Fruit fly (Drosophila melanogaster) whole organism, embryonic: Measurements from ENCODE around the gene dlg1.

Source experiments
- Ada2b ChIP-seq: fragments of 200-800 bp; sonication (Bioruptor generic); IDR thresholded peaks from 2 replicates; pipeline ENCODE4 v1.3.6; 2022; ENCODE audit warnings: missing biosample characterization, missing genetic modification characterization
- Adf1 ChIP-seq: fragments of 200-800 bp; sonication (Bioruptor generic); IDR thresholded peaks from 2 replicates; pipeline ENCODE4 v1.3.6; 2022; ENCODE audit warnings: missing biosample characterization, missing genetic modification characterization
- Aef1 ChIP-seq: fragments of 200-800 bp; sonication (Bioruptor generic); IDR thresholded peaks from 3 replicates; pipeline ENCODE4 v1.3.6; 2022; ENCODE audit warnings: missing biosample characterization, missing genetic modification characterization
- C15 ChIP-seq: fragments of 200-800 bp; sonication (Bioruptor generic); IDR thresholded peaks from 3 replicates; pipeline ENCODE4 v1.3.6; 2022; ENCODE audit warnings: missing biosample characterization, missing genetic modification characterization
- CG10147 ChIP-seq: fragments of 200-800 bp; sonication (Bioruptor generic); optimal IDR thresholded peaks from 2 replicates; lab custom pipeline; 2019; ENCODE audit warnings: missing biosample characterization, mild to moderate bottlenecking, missing genetic modification characterization, moderate library complexity
- CG12744 ChIP-seq: fragments of 200-800 bp; sonication (Bioruptor generic); optimal IDR thresholded peaks from 2 replicates; lab custom pipeline; 2016; ENCODE audit warnings: missing biosample characterization, missing genetic modification characterization
- CG13894 ChIP-seq: fragments of 200-800 bp; sonication (Bioruptor generic); optimal IDR thresholded peaks from 3 replicates; lab custom pipeline; 2018; ENCODE audit warnings: missing biosample characterization, mild to moderate bottlenecking, missing genetic modification characterization, moderate library complexity
- CG15269 ChIP-seq: fragments of 200-800 bp; sonication (Bioruptor generic); optimal IDR thresholded peaks from 2 replicates; lab custom pipeline; 2018; ENCODE audit warnings: missing biosample characterization, mild to moderate bottlenecking, missing genetic modification characterization, moderate library complexity
- CG15601 ChIP-seq: fragments of 200-800 bp; sonication (Bioruptor generic); optimal IDR thresholded peaks from 3 replicates; lab custom pipeline; 2019; ENCODE audit warnings: missing biosample characterization, mild to moderate bottlenecking, missing genetic modification characterization, moderate library complexity
- CG1832 ChIP-seq: fragments of 200-800 bp; sonication (Bioruptor generic); optimal IDR thresholded peaks from 2 replicates; lab custom pipeline; 2017; ENCODE audit warnings: missing biosample characterization, mild to moderate bottlenecking, missing genetic modification characterization, inconsistent platforms
- CG18599 ChIP-seq: fragments of 200-800 bp; sonication (Bioruptor generic); optimal IDR thresholded peaks from 3 replicates; lab custom pipeline; 2017; ENCODE audit warnings: missing biosample characterization, missing genetic modification characterization, mild to moderate bottlenecking, moderate library complexity, missing genetic modification reagents
- CG32532 ChIP-seq: fragments of 200-800 bp; sonication (Bioruptor generic); IDR thresholded peaks from 2 replicates; pipeline ENCODE4 v1.3.6; 2022; ENCODE audit warnings: missing biosample characterization, missing genetic modification characterization
- CG34376 ChIP-seq: fragments of 200-800 bp; sonication (Bioruptor generic); optimal IDR thresholded peaks from 2 replicates; lab custom pipeline; 2018; ENCODE audit warnings: missing biosample characterization, mild to moderate bottlenecking, missing genetic modification characterization
- CG34422 ChIP-seq: fragments of 200-800 bp; sonication (Bioruptor generic); IDR thresholded peaks from 3 replicates; pipeline ENCODE4 v1.3.6; 2022; ENCODE audit warnings: missing biosample characterization, missing genetic modification characterization
- CG4707 ChIP-seq: fragments of 200-800 bp; sonication (Bioruptor generic); optimal IDR thresholded peaks from 2 replicates; lab custom pipeline; 2018; ENCODE audit warnings: missing biosample characterization, mild to moderate bottlenecking, missing genetic modification characterization, moderate library complexity
- CG6765 ChIP-seq: fragments of 200-800 bp; sonication (Bioruptor generic); optimal IDR thresholded peaks from 3 replicates; lab custom pipeline; 2017; ENCODE audit warnings: missing biosample characterization, mild to moderate bottlenecking, missing genetic modification characterization
- CG9609 ChIP-seq: fragments of 200-800 bp; sonication (Bioruptor generic); optimal IDR thresholded peaks from 3 replicates; lab custom pipeline; 2016; ENCODE audit warnings: missing biosample characterization, missing genetic modification characterization
- CkIIα-i1 ChIP-seq: fragments of 200-800 bp; sonication (Bioruptor generic); IDR thresholded peaks from 2 replicates; pipeline ENCODE4 v1.3.6; 2022; ENCODE audit warnings: missing biosample characterization, missing genetic modification characterization
- Dref ChIP-seq: fragments of 200-800 bp; sonication (Bioruptor generic); IDR thresholded peaks from 2 replicates; pipeline ENCODE4 v1.3.6; 2022; ENCODE audit warnings: missing biosample characterization, missing genetic modification characterization
- E2f2 ChIP-seq: fragments of 200-800 bp; sonication (Bioruptor generic); IDR thresholded peaks from 2 replicates; pipeline ENCODE4 v1.3.6; 2022; ENCODE audit warnings: missing biosample characterization, missing genetic modification characterization
- Eip74EF ChIP-seq, 2 experiments: fragments of 200-800 bp in 1 of 2; fragments of >200 bp in 1 of 2; sonication (Bioruptor generic) in 1 of 2; optimal IDR thresholded peaks; 2 replicates each; lab custom pipeline; 2017 to 2019; ENCODE audit warnings: missing biosample characterization in 2 of 2, missing genetic modification characterization in 2 of 2, mild to moderate bottlenecking in 1 of 2, moderate library complexity in 1 of 2
- HHEX ChIP-seq: fragments of 200-800 bp; sonication (Bioruptor generic); optimal IDR thresholded peaks from 3 replicates; lab custom pipeline; 2017; ENCODE audit warnings: missing biosample characterization, mild to moderate bottlenecking, missing genetic modification characterization, missing genetic modification reagents
- Hr39 ChIP-seq: fragments of >200 bp; optimal IDR thresholded peaks from 2 replicates; lab custom pipeline; 2017
- Hsf ChIP-seq: fragments of 200-800 bp; sonication (Bioruptor generic); optimal IDR thresholded peaks from 3 replicates; lab custom pipeline; 2016; ENCODE audit warnings: missing biosample characterization, missing genetic modification characterization
- MBD-R2 ChIP-seq: fragments of 200-800 bp; sonication (Bioruptor generic); IDR thresholded peaks from 2 replicates; pipeline ENCODE4 v1.3.6; 2022; ENCODE audit warnings: missing biosample characterization, missing genetic modification characterization
- NC2α ChIP-seq: fragments of 200-800 bp; sonication (Bioruptor generic); optimal IDR thresholded peaks from 2 replicates; lab custom pipeline; 2016; ENCODE audit warnings: missing biosample characterization, missing genetic modification characterization
- NFAT ChIP-seq: fragments of 200-800 bp; sonication (Bioruptor generic); IDR thresholded peaks from 2 replicates; pipeline ENCODE4 v1.3.6; 2022; ENCODE audit warnings: missing biosample characterization, missing genetic modification characterization
- Nf-YC ChIP-seq: fragments of 200-800 bp; optimal IDR thresholded peaks from 3 replicates; lab custom pipeline; 2019; ENCODE audit warnings: missing biosample characterization, mild to moderate bottlenecking, missing genetic modification characterization, moderate library complexity
- Oaz ChIP-seq: fragments of 200-800 bp; sonication (Bioruptor generic); IDR thresholded peaks from 2 replicates; pipeline ENCODE4 v1.3.6; 2022; ENCODE audit warnings: missing biosample characterization, missing genetic modification characterization
- Ptx1 ChIP-seq: fragments of 200-800 bp; sonication (Bioruptor generic); IDR thresholded peaks from 2 replicates; pipeline ENCODE4 v1.3.6; 2022; ENCODE audit warnings: missing biosample characterization, missing genetic modification characterization
- Stat92E ChIP-seq, 3 experiments: fragments of >200 bp in 2 of 3; fragments of 200-800 bp in 1 of 3; sonication (Bioruptor generic) in 1 of 3; optimal IDR thresholded peaks; 2 replicates each; lab custom pipeline; 2017 to 2019; ENCODE audit warnings: missing biosample characterization in 3 of 3, missing genetic modification characterization in 3 of 3, mild to moderate bottlenecking in 1 of 3, moderate library complexity in 1 of 3
- ab ChIP-seq: fragments of 200-800 bp; sonication (Bioruptor generic); optimal IDR thresholded peaks from 2 replicates; lab custom pipeline; 2016; ENCODE audit warnings: missing biosample characterization, missing genetic modification characterization
- al ChIP-seq: fragments of 200-800 bp; sonication (Bioruptor generic); IDR thresholded peaks from 2 replicates; pipeline ENCODE4 v1.3.6; 2022; ENCODE audit warnings: missing biosample characterization, missing genetic modification characterization
- ara ChIP-seq: fragments of 200-800 bp; sonication (Bioruptor generic); IDR thresholded peaks from 2 replicates; pipeline ENCODE4 v1.3.6; 2022; ENCODE audit warnings: missing biosample characterization, missing genetic modification characterization
- eve ChIP-seq, 2 experiments: fragments of >200 bp; optimal IDR thresholded peaks; 2 replicates each; lab custom pipeline; 2017; ENCODE audit warnings: missing biosample characterization in 2 of 2, missing genetic modification characterization in 2 of 2
- fd3F ChIP-seq: fragments of 200-800 bp; sonication (Bioruptor generic); optimal IDR thresholded peaks from 2 replicates; lab custom pipeline; 2018; ENCODE audit warnings: missing biosample characterization, mild to moderate bottlenecking, missing genetic modification characterization, moderate library complexity
- fru ChIP-seq: fragments of >200 bp; optimal IDR thresholded peaks from 2 replicates; lab custom pipeline; 2017
- ftz-f1 ChIP-seq: fragments of 200-800 bp; sonication (Bioruptor generic); optimal IDR thresholded peaks from 2 replicates; lab custom pipeline; 2016; ENCODE audit warnings: missing biosample characterization, missing genetic modification characterization
- gcm2 ChIP-seq: fragments of 200-800 bp; sonication (Bioruptor generic); optimal IDR thresholded peaks from 2 replicates; lab custom pipeline; 2016; ENCODE audit warnings: missing biosample characterization, missing genetic modification characterization
- hb ChIP-seq: fragments of 200-800 bp; sonication (Bioruptor generic); IDR thresholded peaks from 3 replicates; pipeline ENCODE4 v1.3.6; 2022; ENCODE audit warnings: missing biosample characterization, missing genetic modification characterization; ENCODE audit not compliant: partially characterized antibody
- hth ChIP-seq: fragments of >200 bp; optimal IDR thresholded peaks from 2 replicates; lab custom pipeline; 2017; ENCODE audit warnings: inconsistent platforms
- kni ChIP-seq: fragments of 200-800 bp; sonication (Bioruptor generic); optimal IDR thresholded peaks from 3 replicates; lab custom pipeline; 2017; ENCODE audit warnings: mild to moderate bottlenecking, missing biosample characterization, missing genetic modification reagents, missing genetic modification characterization
- lmd ChIP-seq: fragments of 200-800 bp; sonication (Bioruptor generic); IDR thresholded peaks from 2 replicates; pipeline ENCODE4 v1.3.6; 2022; ENCODE audit warnings: missing biosample characterization, missing genetic modification characterization
- lola ChIP-seq, 3 experiments: fragments of >200 bp in 2 of 3; fragments of 200-800 bp in 1 of 3; sonication (Bioruptor generic) in 1 of 3; optimal IDR thresholded peaks; 2 replicates each; lab custom pipeline; 2017 to 2019; ENCODE audit warnings: missing biosample characterization in 3 of 3, missing genetic modification characterization in 3 of 3, mild to moderate bottlenecking in 1 of 3, moderate library complexity in 1 of 3
- pita ChIP-seq: fragments of 200-800 bp; sonication (Bioruptor generic); optimal IDR thresholded peaks from 2 replicates; lab custom pipeline; 2017; ENCODE audit warnings: missing biosample characterization, mild to moderate bottlenecking, missing genetic modification characterization
- psq ChIP-seq: fragments of 200-800 bp; sonication (Bioruptor generic); optimal IDR thresholded peaks from 2 replicates; lab custom pipeline; 2017; ENCODE audit warnings: missing biosample characterization, missing genetic modification characterization
- pum ChIP-seq: fragments of 200-800 bp; sonication (Bioruptor generic); optimal IDR thresholded peaks from 2 replicates; lab custom pipeline; 2016; ENCODE audit warnings: missing biosample characterization, missing genetic modification characterization
- ranshi ChIP-seq: fragments of 200-800 bp; sonication (Bioruptor generic); IDR thresholded peaks from 2 replicates; pipeline ENCODE4 v1.3.6; 2022; ENCODE audit warnings: missing biosample characterization, missing genetic modification characterization
- row ChIP-seq: fragments of 200-800 bp; sonication (Bioruptor generic); IDR thresholded peaks from 3 replicates; pipeline ENCODE4 v1.3.6; 2022; ENCODE audit warnings: missing biosample characterization, missing genetic modification characterization
- salm ChIP-seq: fragments of 200-800 bp; sonication (Bioruptor generic); optimal IDR thresholded peaks from 2 replicates; lab custom pipeline; 2018; ENCODE audit warnings: missing biosample characterization, mild to moderate bottlenecking, missing genetic modification characterization
- sna ChIP-seq: fragments of 200-800 bp; sonication (Bioruptor generic); IDR thresholded peaks from 2 replicates; pipeline ENCODE4 v1.3.6; 2022; ENCODE audit warnings: missing biosample characterization, missing genetic modification characterization; ENCODE audit not compliant: partially characterized antibody
- tna ChIP-seq: fragments of 200-800 bp; sonication (Bioruptor generic); IDR thresholded peaks from 2 replicates; pipeline ENCODE4 v1.3.6; 2022; ENCODE audit warnings: missing biosample characterization, missing genetic modification characterization; ENCODE audit not compliant: partially characterized antibody
- ttk ChIP-seq: fragments of 200-800 bp; sonication (Bioruptor generic); IDR thresholded peaks from 2 replicates; pipeline ENCODE4 v2.1.2; 2022; ENCODE audit warnings: missing biosample characterization, missing genetic modification characterization

dlg1 gene

DNA sequence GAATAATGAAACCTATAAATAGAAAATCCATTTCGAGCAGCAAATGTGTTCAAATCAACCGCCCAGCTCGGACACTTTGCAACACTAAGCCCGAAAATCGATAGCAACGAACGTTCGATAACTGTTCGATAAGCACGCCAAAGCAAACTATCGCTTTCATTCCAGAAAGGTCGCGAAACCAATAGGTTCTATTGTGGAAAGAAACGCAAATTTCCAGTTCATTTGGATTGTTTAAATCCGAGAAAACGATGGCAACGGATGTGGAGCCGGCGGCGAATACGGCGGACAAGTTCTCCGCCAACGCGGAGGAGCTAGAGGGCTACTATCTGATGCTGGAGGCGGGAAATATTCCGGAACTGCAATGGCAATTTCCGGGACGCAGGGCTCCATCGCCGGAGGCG is 10.4 kb upstream of the dlg1 start, which contains the start of gene Pa1:
TSS of gene Pa1 (plus strand) at position 156 of the 401 bp plus-strand sequence.
- TF ChIP-seq tna (GFP tag; lab: Robert Waterston, UW), result peak; percentile 64
- peak; percentile 5 for TF ChIP-seq CG15601
- TF ChIP-seq Oaz, result no peak
- no peak for TF ChIP-seq Ptx1 (GFP tag; lab: Robert Waterston, UW)
- TF ChIP-seq ftz-f1 (GFP tag; lab: Kevin White, UChicago), result no peak
- no peak for TF ChIP-seq C15 (GFP tag; lab: Robert Waterston, UW)
- TF ChIP-seq ab (GFP tag; lab: Kevin White, UChicago), result no peak
- peak; percentile 11 for TF ChIP-seq CG34376 (GFP tag; lab: Kevin White, UChicago)
- TF ChIP-seq al (GFP tag; lab: Robert Waterston, UW), result no peak
- peak; percentile 46 for TF ChIP-seq MBD-R2 (GFP tag; lab: Robert Waterston, UW)
- no peak for TF ChIP-seq Aef1 (GFP tag; lab: Robert Waterston, UW)
- no peak for TF ChIP-seq hth
- no peak for TF ChIP-seq CG18599 (GFP tag; lab: Kevin White, UChicago)
- TF ChIP-seq CG15269 (tag; lab: Kevin White, UChicago), result no peak
- no peak for TF ChIP-seq pita (GFP tag; lab: Kevin White, UChicago)
- TF ChIP-seq salm, result no peak
- no peak for TF ChIP-seq kni (GFP tag; lab: Kevin White, UChicago)
- no peak for TF ChIP-seq CG6765
- no peak for TF ChIP-seq CG10147 (GFP tag; lab: Kevin White, UChicago)
- TF ChIP-seq eve (GFP tag; optimal IDR thresholded peaks at IDR 0.05; lab: Kevin White, UChicago), result no peak
- TF ChIP-seq E2f2 (GFP tag; lab: Robert Waterston, UW), result peak; percentile 96
- TF ChIP-seq fru (lab: Kevin White, UChicago), result no peak
- TF ChIP-seq NC2α (GFP tag; lab: Kevin White, UChicago), result no peak
- TF ChIP-seq row (GFP tag; lab: Robert Waterston, UW), result no peak
- no peak for TF ChIP-seq CG1832 (GFP tag; lab: Kevin White, UChicago)
- TF ChIP-seq HHEX, result no peak
- TF ChIP-seq lmd, result no peak
- TF ChIP-seq Ada2b (GFP tag; lab: Robert Waterston, UW), result no peak
- TF ChIP-seq fd3F (GFP tag; lab: Kevin White, UChicago), result no peak
- no peak for TF ChIP-seq lola (GFP tag; optimal IDR thresholded peaks at IDR 0.05; lab: Kevin White, UChicago)
- TF ChIP-seq Hr39, result no peak
- no peak for TF ChIP-seq ara (GFP tag; lab: Robert Waterston, UW)
- peak; percentile 55; the same call in 1 of the 3 replicates for TF ChIP-seq hb (GFP tag; lab: Robert Waterston, UW)
- no peak for TF ChIP-seq Adf1
- TF ChIP-seq CG34422 (GFP tag; lab: Robert Waterston, UW), result no peak
- peak; percentile 88 for TF ChIP-seq Dref (GFP tag; lab: Robert Waterston, UW)
- TF ChIP-seq CG4707 (GFP tag; lab: Kevin White, UChicago), result no peak
- no peak for TF ChIP-seq CG12744 (GFP tag; lab: Kevin White, UChicago)
- TF ChIP-seq gcm2, result no peak
- peak; percentile 56; the same call in 1 of the 2 replicates for TF ChIP-seq sna
- TF ChIP-seq CG9609 (GFP tag; lab: Kevin White, UChicago), result no peak
- no peak for TF ChIP-seq CG32532 (GFP tag; lab: Robert Waterston, UW)
- no peak for TF ChIP-seq pum (GFP tag; lab: Kevin White, UChicago)
- TF ChIP-seq Eip74EF (GFP tag; optimal IDR thresholded peaks at IDR 0.05; lab: Kevin White, UChicago), result no peak
- TF ChIP-seq Hsf (GFP tag; lab: Kevin White, UChicago), result peak; percentile 9
- TF ChIP-seq CkIIα-i1, result no peak
- no peak for TF ChIP-seq ranshi (GFP tag; lab: Robert Waterston, UW)
- no peak for TF ChIP-seq NFAT (GFP tag; lab: Robert Waterston, UW)
- TF ChIP-seq ttk (GFP tag; lab: Robert Waterston, UW), result no peak
- no peak for TF ChIP-seq psq (GFP tag; lab: Kevin White, UChicago)
- TF ChIP-seq Stat92E (GFP tag; optimal IDR thresholded peaks at IDR 0.05; lab: Kevin White, UChicago), result no peak
- peak; percentile 32 for TF ChIP-seq Nf-YC
- TF ChIP-seq CG13894 (tag; lab: Kevin White, UChicago), result no peak
